Worm (Caenorhabditis elegans) whole organism, L4 larva: Measurements from ENCODE around the gene srh-265.

ENCODE experiments used
- F10B5.3 ChIP-seq: sonication (generic microtip); optimal IDR thresholded peaks from 2 replicates; lab custom pipeline; 2016; ENCODE audit warnings: mild to moderate bottlenecking, missing genetic modification characterization, missing compliant biosample characterization
- F44E2.7 ChIP-seq: fragments of 200-800 bp; sonication (Bioruptor generic); IDR thresholded peaks from 2 replicates; pipeline ENCODE4 v2.1.2; 2022; ENCODE audit warnings: missing genetic modification characterization, missing compliant biosample characterization
- R02D3.7 ChIP-seq: fragments of 150-350 bp; sonication (generic microtip); optimal IDR thresholded peaks from 3 replicates; lab custom pipeline; 2014; ENCODE audit warnings: missing biosample characterization, missing genetic modification characterization
- T20F7.1 ChIP-seq: fragments of 200-800 bp; sonication (Bioruptor generic); optimal IDR thresholded peaks from 2 replicates; lab custom pipeline; 2018; ENCODE audit warnings: mild to moderate bottlenecking, missing genetic modification characterization, missing compliant biosample characterization
- Y105C5A.15 ChIP-seq: fragments of 200-800 bp; sonication (Bioruptor generic); IDR thresholded peaks from 2 replicates; pipeline ENCODE4 v1.3.6; 2022; ENCODE audit warnings: missing genetic modification characterization, missing compliant biosample characterization
- Y48G9A.11 ChIP-seq: fragments of 200-800 bp; sonication (Bioruptor generic); IDR thresholded peaks from 2 replicates; pipeline ENCODE4 v1.3.6; 2022; ENCODE audit warnings: missing genetic modification reagents, missing genetic modification characterization, missing compliant biosample characterization
- Y5F2A.4 ChIP-seq: fragments of 200-800 bp; sonication (Bioruptor generic); optimal IDR thresholded peaks from 2 replicates; lab custom pipeline; 2018; ENCODE audit warnings: mild to moderate bottlenecking, missing genetic modification characterization, missing compliant biosample characterization
- aha-1 ChIP-seq: fragments of 150-350 bp; peaks from one replicate; lab custom pipeline; 2014; ENCODE audit warnings: missing biosample characterization, missing genetic modification characterization
- arid-1 ChIP-seq: fragments of 200-800 bp; sonication (Bioruptor generic); conservative IDR thresholded peaks from 2 replicates; pipeline ENCODE4 v1.3.6; 2022; ENCODE audit warnings: missing genetic modification reagents, missing genetic modification characterization, missing compliant biosample characterization
- ceh-28 ChIP-seq: fragments of 150-350 bp; optimal IDR thresholded peaks from 2 replicates; lab custom pipeline; 2014; ENCODE audit warnings: missing biosample characterization, missing genetic modification reagents, missing genetic modification characterization
- ceh-32 ChIP-seq: sonication (generic microtip); optimal IDR thresholded peaks from 2 replicates; lab custom pipeline; 2016; ENCODE audit warnings: mild to moderate bottlenecking, missing genetic modification characterization, missing compliant biosample characterization; ENCODE audit not compliant: poor library complexity
- ceh-62 ChIP-seq: sonication (generic microtip); optimal IDR thresholded peaks from 2 replicates; lab custom pipeline; 2017; ENCODE audit warnings: missing biosample characterization, missing genetic modification characterization
- ctbp-1 ChIP-seq: fragments of 200-800 bp; sonication (Bioruptor generic); IDR thresholded peaks from 2 replicates; pipeline ENCODE4 v1.3.6; 2022; ENCODE audit warnings: missing genetic modification reagents, missing genetic modification characterization, missing compliant biosample characterization
- daf-19 ChIP-seq: fragments of 200-800 bp; sonication (Bioruptor generic); conservative IDR thresholded peaks from 2 replicates; pipeline ENCODE4 v1.3.6; 2022; ENCODE audit warnings: missing genetic modification characterization, missing compliant biosample characterization
- daf-8 ChIP-seq: fragments of 200-800 bp; sonication (Bioruptor generic); IDR thresholded peaks from 2 replicates; pipeline ENCODE4 v1.3.6; 2022; ENCODE audit warnings: missing genetic modification characterization, missing compliant biosample characterization
- dmd-6 ChIP-seq: fragments of 200-800 bp; sonication (Bioruptor generic); IDR thresholded peaks from 2 replicates; pipeline ENCODE4 v1.3.6; 2022; ENCODE audit warnings: missing genetic modification reagents, missing genetic modification characterization, missing compliant biosample characterization
- dmd-8 ChIP-seq: fragments of 200-800 bp; sonication (Bioruptor generic); IDR thresholded peaks from 2 replicates; pipeline ENCODE4 v1.3.6; 2022; ENCODE audit warnings: missing genetic modification characterization, missing compliant biosample characterization
- dmd-9 ChIP-seq: fragments of 200-800 bp; sonication (Bioruptor generic); IDR thresholded peaks from 2 replicates; pipeline ENCODE4 v1.3.6; 2022; ENCODE audit warnings: missing genetic modification reagents, missing genetic modification characterization, missing compliant biosample characterization
- egl-27 ChIP-seq: sonication (generic microtip); optimal IDR thresholded peaks from 3 replicates; lab custom pipeline; 2017; ENCODE audit warnings: missing biosample characterization, missing genetic modification reagents, missing genetic modification characterization
- egl-43 ChIP-seq: fragments of 200-800 bp; sonication (Bioruptor generic); IDR thresholded peaks from 2 replicates; pipeline ENCODE4 v1.3.6; 2022; ENCODE audit warnings: missing genetic modification reagents, missing genetic modification characterization, missing compliant biosample characterization
- fos-1 ChIP-seq: fragments of 150-350 bp; optimal IDR thresholded peaks from 2 replicates; lab custom pipeline; 2014; ENCODE audit warnings: missing biosample characterization, missing genetic modification characterization
- gei-8 ChIP-seq: fragments of 200-800 bp; sonication (Bioruptor generic); optimal IDR thresholded peaks from 2 replicates; lab custom pipeline; 2018; ENCODE audit warnings: mild to moderate bottlenecking, missing genetic modification characterization, missing compliant biosample characterization
- hif-1 ChIP-seq, 2 experiments: sonication (generic microtip); optimal IDR thresholded peaks; 2 replicates each; lab custom pipeline; 2016 to 2017; ENCODE audit warnings: missing compliant biosample characterization in 2 of 2, missing genetic modification characterization in 2 of 2, missing genetic modification reagents in 2 of 2, missing genotype in 2 of 2, mild to moderate bottlenecking in 1 of 2
- hlh-11 ChIP-seq: fragments of 200-800 bp; sonication (Bioruptor generic); optimal IDR thresholded peaks from 2 replicates; lab custom pipeline; 2018; ENCODE audit warnings: mild to moderate bottlenecking, missing genetic modification characterization, missing compliant biosample characterization
- hlh-30 ChIP-seq: sonication (generic microtip); optimal IDR thresholded peaks from 2 replicates; lab custom pipeline; 2017; ENCODE audit warnings: antibody characterized with exemption, mild to moderate bottlenecking, missing genetic modification characterization, missing compliant biosample characterization; ENCODE audit not compliant: insufficient read depth
- lin-1 ChIP-seq: fragments of 200-800 bp; sonication (Bioruptor generic); IDR thresholded peaks from 2 replicates; pipeline ENCODE4 v1.3.6; 2022; ENCODE audit warnings: missing genetic modification reagents, missing genetic modification characterization, missing compliant biosample characterization
- lin-15B ChIP-seq: fragments of 150-350 bp; sonication (generic microtip); optimal IDR thresholded peaks from 3 replicates; lab custom pipeline; 2014; ENCODE audit warnings: missing biosample characterization, missing genetic modification characterization
- lin-39 ChIP-seq: fragments of 150-350 bp; optimal IDR thresholded peaks from 2 replicates; lab custom pipeline; 2014; ENCODE audit warnings: missing biosample characterization, missing genetic modification reagents, missing genetic modification characterization
- lir-3 ChIP-seq: sonication (generic microtip); optimal IDR thresholded peaks from 2 replicates; lab custom pipeline; 2016; ENCODE audit warnings: mild to moderate bottlenecking, missing genetic modification characterization, missing compliant biosample characterization
- mep-1 ChIP-seq: fragments of 150-350 bp; sonication (generic microtip); optimal IDR thresholded peaks from 3 replicates; lab custom pipeline; 2014; ENCODE audit warnings: missing biosample characterization, missing genetic modification characterization
- mes-2 ChIP-seq: sonication (generic microtip); optimal IDR thresholded peaks from 2 replicates; lab custom pipeline; 2016; ENCODE audit warnings: missing genotype, mild to moderate bottlenecking, missing genetic modification characterization, missing compliant biosample characterization; ENCODE audit not compliant: poor library complexity, severe bottlenecking
- mxl-3 ChIP-seq: fragments of 200-800 bp; sonication (Bioruptor generic); optimal IDR thresholded peaks from 2 replicates; lab custom pipeline; 2018; ENCODE audit warnings: mild to moderate bottlenecking, missing genetic modification characterization, missing compliant biosample characterization
- nhr-237 ChIP-seq: sonication (generic microtip); optimal IDR thresholded peaks from 2 replicates; lab custom pipeline; 2017; ENCODE audit warnings: missing biosample characterization, missing genetic modification characterization
- nhr-28 ChIP-seq: fragments of 150-350 bp; optimal IDR thresholded peaks from 2 replicates; lab custom pipeline; 2014; ENCODE audit warnings: missing biosample characterization, missing genetic modification characterization
- rbr-2 ChIP-seq: sonication (generic microtip); optimal IDR thresholded peaks from 2 replicates; lab custom pipeline; 2016; ENCODE audit warnings: missing genotype, missing genetic modification characterization, missing compliant biosample characterization
- saeg-2 ChIP-seq: fragments of 200-800 bp; sonication (Bioruptor generic); IDR thresholded peaks from 2 replicates; pipeline ENCODE4 v1.3.6; 2022; ENCODE audit warnings: missing genetic modification reagents, missing genetic modification characterization, missing compliant biosample characterization
- skn-1 ChIP-seq: fragments of 150-350 bp; optimal IDR thresholded peaks from 2 replicates; lab custom pipeline; 2014; ENCODE audit warnings: missing biosample characterization, missing genetic modification characterization
- snpc-1.2 ChIP-seq: fragments of 200-800 bp; sonication (Bioruptor generic); IDR thresholded peaks from 2 replicates; pipeline ENCODE4 v1.3.6; 2022; ENCODE audit warnings: missing genetic modification reagents, missing genetic modification characterization, missing compliant biosample characterization
- spr-1 ChIP-seq: sonication (generic microtip); optimal IDR thresholded peaks from 2 replicates; lab custom pipeline; 2016; ENCODE audit warnings: mild to moderate bottlenecking, missing genetic modification characterization, missing compliant biosample characterization
- tra-1 ChIP-seq: fragments of 200-800 bp; sonication (Bioruptor generic); IDR thresholded peaks from 2 replicates; pipeline ENCODE4 v1.3.6; 2022; ENCODE audit warnings: missing genetic modification reagents, missing genetic modification characterization, missing compliant biosample characterization
- vab-7 ChIP-seq: fragments of 200-800 bp; sonication (Bioruptor generic); IDR thresholded peaks from 2 replicates; pipeline ENCODE4 v1.3.6; 2022; ENCODE audit warnings: missing genetic modification reagents, missing genetic modification characterization, missing compliant biosample characterization
- zag-1 ChIP-seq: fragments of 150-350 bp; optimal IDR thresholded peaks from 2 replicates; lab custom pipeline; 2014; ENCODE audit warnings: missing biosample characterization, missing genetic modification characterization
- zip-11 ChIP-seq: fragments of 200-800 bp; sonication (Bioruptor generic); IDR thresholded peaks from 2 replicates; pipeline ENCODE4 v1.3.6; 2022; ENCODE audit warnings: missing genetic modification characterization, missing compliant biosample characterization
- ztf-11 ChIP-seq: fragments of 150-350 bp; optimal IDR thresholded peaks from 2 replicates; lab custom pipeline; 2014; ENCODE audit warnings: missing biosample characterization, missing genetic modification characterization

The srh-265 gene

ce11 chrV:15454322-15454721, 38.3 kb downstream of the srh-265 start (continued):
- TF ChIP-seq ztf-11 (tag; lab: Kevin White, UChicago), result no peak
- TF ChIP-seq zip-11 (GFP tag; lab: Robert Waterston, UW), result no peak
- no peak for TF ChIP-seq mep-1 (tag; lab: Kevin White, UChicago)
- TF ChIP-seq lin-39 (tag; lab: Kevin White, UChicago), result no peak
- TF ChIP-seq snpc-1.2 (GFP tag; lab: Robert Waterston, UW), result peak; percentile 73
- no peak for TF ChIP-seq T20F7.1 (GFP tag; lab: Kevin White, UChicago)
- no peak for TF ChIP-seq lin-15B (tag; lab: Kevin White, UChicago)
- no peak for TF ChIP-seq daf-8 (GFP tag; lab: Robert Waterston, UW)
- TF ChIP-seq lin-1, result no peak
- TF ChIP-seq rbr-2 (tag; lab: Kevin White, UChicago), result no peak
- TF ChIP-seq ceh-32 (tag; lab: Kevin White, UChicago), result no peak
- no peak for TF ChIP-seq fos-1
- TF ChIP-seq, all 104 proteins: peak for 20

ce11 chrV:15459088-15459487, 43.0 kb downstream of the srh-265 start, which contains the start of gene str-71:
Gene str-71 (minus strand): TSS chrV:15459188.
- TF ChIP-seq aha-1 (tag; lab: Kevin White, UChicago), result peak; percentile 83
- TF ChIP-seq hlh-30 (tag; lab: Kevin White, UChicago), result no peak
- no peak for TF ChIP-seq ztf-11 (tag; lab: Kevin White, UChicago)
- TF ChIP-seq saeg-2, result no peak
- TF ChIP-seq nhr-28, result no peak

- TF ChIP-seq daf-19 (GFP tag; lab: Robert Waterston, UW), result no peak
- no peak for TF ChIP-seq nhr-28
- 0 out of 2 replicates have a peak, but pooled peaks have one; percentile 31 for TF ChIP-seq dmd-8
- no peak for TF ChIP-seq vab-7 (GFP tag; lab: Robert Waterston, UW)
- no peak for TF ChIP-seq saeg-2
These were observed 48.4 kb downstream of the srh-265 start, which contains the start of gene rocf-1 for ce11 chrV:15464402-15464801. Gene rocf-1 (minus strand): TSS chrV:15464502.

DNA sequence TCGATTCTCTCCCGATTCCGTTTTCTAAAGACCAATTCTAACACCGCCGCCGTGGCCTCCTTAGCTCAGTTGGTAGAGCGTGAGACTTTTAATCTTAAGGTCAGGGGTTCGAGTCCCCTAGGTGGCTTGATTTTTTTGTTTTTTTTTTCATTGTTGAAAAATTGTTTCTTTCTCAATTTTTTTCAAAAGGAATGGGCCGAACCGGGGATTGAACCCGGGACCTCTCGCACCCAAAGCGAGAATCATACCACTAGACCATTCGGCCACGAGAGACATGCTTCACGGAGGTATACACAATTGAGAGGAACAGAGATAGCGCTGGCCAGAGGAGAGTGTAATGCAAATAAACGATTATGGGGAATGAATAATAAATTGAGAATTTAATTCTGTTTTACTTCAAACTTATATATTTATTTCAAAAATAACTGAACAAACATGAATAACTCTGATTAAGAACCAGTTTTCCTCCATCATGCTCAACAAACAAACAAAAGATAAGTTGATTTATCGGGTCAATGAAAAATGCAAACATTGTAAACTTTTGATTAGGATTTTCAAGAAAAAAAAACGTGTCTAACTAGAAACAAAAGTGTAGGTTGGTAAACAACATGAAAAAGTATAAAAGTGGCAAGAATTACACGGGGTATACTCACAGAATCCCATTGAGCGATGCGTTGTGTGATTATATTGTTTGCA, 49.1 kb downstream of the srh-265 start, which contains the start of gene pqn-71:
Gene pqn-71, plus strand, starts transcription at position 646 of the 696 bp plus-strand sequence.
- TF ChIP-seq zag-1, result no peak
- TF ChIP-seq hif-1 (tag; optimal IDR thresholded peaks at IDR 0.05; lab: Kevin White, UChicago), result peak; percentile 47 to 74
- TF ChIP-seq snpc-1.2 (GFP tag; lab: Robert Waterston, UW), result peak; percentile 92
- TF ChIP-seq gei-8 (GFP tag; lab: Kevin White, UChicago), result peak; percentile 83
- TF ChIP-seq ztf-11 (tag; lab: Kevin White, UChicago), result no peak
- TF ChIP-seq F44E2.7 (GFP tag; lab: Robert Waterston, UW), result peak; percentile 95
- peak; percentile 97 for TF ChIP-seq egl-43
- peak; percentile 90 for TF ChIP-seq lir-3
- peak; percentile 95 for TF ChIP-seq dmd-9
- peak; percentile 89 for TF ChIP-seq hlh-11
- TF ChIP-seq tra-1, result peak; percentile 97
- peak; percentile 92 for TF ChIP-seq lin-1
- TF ChIP-seq T20F7.1 (GFP tag; lab: Kevin White, UChicago), result no peak
- peak; percentile 94 for TF ChIP-seq dmd-6
- peak; percentile 85 for TF ChIP-seq mes-2
- no peak for TF ChIP-seq R02D3.7 (tag; lab: Kevin White, UChicago)
- peak; percentile 95 for TF ChIP-seq spr-1 (tag; lab: Kevin White, UChicago)
- peak; percentile 92 for TF ChIP-seq Y48G9A.11
- no peak for TF ChIP-seq ceh-28 (tag; lab: Kevin White, UChicago)
- TF ChIP-seq Y5F2A.4 (GFP tag; lab: Kevin White, UChicago), result peak; percentile 81
- TF ChIP-seq egl-27, result no peak
- peak; percentile 92 for TF ChIP-seq arid-1 (GFP tag; lab: Robert Waterston, UW)
- peak; percentile 96 for TF ChIP-seq mep-1 (tag; lab: Kevin White, UChicago)
- TF ChIP-seq skn-1, result no peak
- peak; percentile 95 for TF ChIP-seq rbr-2 (tag; lab: Kevin White, UChicago)
- TF ChIP-seq F10B5.3 (tag; lab: Kevin White, UChicago), result peak; percentile 81
- TF ChIP-seq nhr-237 (tag; lab: Kevin White, UChicago), result peak; percentile 46
- peak; percentile 97 for TF ChIP-seq Y105C5A.15 (GFP tag; lab: Robert Waterston, UW)
- TF ChIP-seq ctbp-1 (GFP tag; lab: Robert Waterston, UW), result peak; percentile 94
- no peak for TF ChIP-seq ceh-62 (tag; lab: Kevin White, UChicago)
- peak; percentile 76 for TF ChIP-seq mxl-3 (GFP tag; lab: Kevin White, UChicago)
